Fruit fly (Drosophila melanogaster): ENCODE measurements around the gene CG43088.

- TF ChIP-seq CG8301 (tag; optimal IDR thresholded peaks at IDR 0.05) (no peak), Pif1B (GFP tag; optimal IDR thresholded peaks at IDR 0.05) (no peak), fd96Ca (GFP tag; IDR thresholded peaks at IDR 0.05) (no peak)
Measured at dm6 chrX:14718842-14719241, 16.7 kb downstream of the CG43088 start, which contains the start of gene hog.

All from whole organism, pupa.